Fruit fly (Drosophila melanogaster) whole organism, embryonic: ENCODE results near the gene sau.
A peak's percentile ranks its signal among the peaks of the same experiment; 100 is the strongest.

ENCODE experiments used
- Atf3 ChIP-seq: fragments of 200-800 bp; sonication (Bioruptor generic); optimal IDR thresholded peaks from 3 replicates; lab custom pipeline; 2016; ENCODE audit warnings: missing biosample characterization, missing genetic modification characterization
- CG10979 ChIP-seq: fragments of 200-800 bp; sonication (Bioruptor generic); optimal IDR thresholded peaks from 2 replicates; lab custom pipeline; 2018; ENCODE audit warnings: missing biosample characterization, mild to moderate bottlenecking, missing genetic modification characterization, moderate library complexity
- CG11695 ChIP-seq: fragments of 200-800 bp; sonication (Bioruptor generic); IDR thresholded peaks from 3 replicates; pipeline ENCODE4 v1.3.6; 2022; ENCODE audit warnings: missing biosample characterization, missing genetic modification characterization
- CG13775 ChIP-seq: fragments of 200-800 bp; sonication (Bioruptor generic); optimal IDR thresholded peaks from 3 replicates; lab custom pipeline; 2017; ENCODE audit warnings: missing biosample characterization, mild to moderate bottlenecking, missing genetic modification characterization
- CG15011 ChIP-seq: fragments of 200-800 bp; sonication (Bioruptor generic); optimal IDR thresholded peaks from 3 replicates; lab custom pipeline; 2018; ENCODE audit warnings: missing biosample characterization, mild to moderate bottlenecking, missing genetic modification characterization
- CG15269 ChIP-seq: fragments of 200-800 bp; sonication (Bioruptor generic); optimal IDR thresholded peaks from 2 replicates; lab custom pipeline; 2018; ENCODE audit warnings: missing biosample characterization, mild to moderate bottlenecking, missing genetic modification characterization, moderate library complexity
- CG15696 ChIP-seq: fragments of 200-800 bp; sonication (Bioruptor generic); optimal IDR thresholded peaks from 2 replicates; lab custom pipeline; 2019; ENCODE audit warnings: missing biosample characterization, mild to moderate bottlenecking, missing genetic modification characterization, moderate library complexity
- CG1602 ChIP-seq: fragments of 200-800 bp; sonication (Bioruptor generic); optimal IDR thresholded peaks from 3 replicates; lab custom pipeline; 2016; ENCODE audit warnings: missing biosample characterization, missing genetic modification characterization
- CG17385 ChIP-seq: fragments of 200-800 bp; sonication (Bioruptor generic); optimal IDR thresholded peaks from 3 replicates; lab custom pipeline; 2018; ENCODE audit warnings: missing biosample characterization, mild to moderate bottlenecking, missing genetic modification characterization
- CG17829 ChIP-seq: fragments of 200-800 bp; optimal IDR thresholded peaks from 2 replicates; lab custom pipeline; 2019; ENCODE audit warnings: missing biosample characterization, mild to moderate bottlenecking, missing genetic modification characterization, moderate library complexity
- CG1792 ChIP-seq: fragments of 200-800 bp; sonication (Bioruptor generic); optimal IDR thresholded peaks from 2 replicates; lab custom pipeline; 2016; ENCODE audit warnings: missing biosample characterization, missing genetic modification characterization
- CG18599 ChIP-seq: fragments of 200-800 bp; sonication (Bioruptor generic); optimal IDR thresholded peaks from 3 replicates; lab custom pipeline; 2017; ENCODE audit warnings: missing biosample characterization, missing genetic modification characterization, mild to moderate bottlenecking, moderate library complexity, missing genetic modification reagents
- CG2129 ChIP-seq: fragments of 200-800 bp; sonication (Bioruptor generic); IDR thresholded peaks from 2 replicates; pipeline ENCODE4 v1.3.6; 2022; ENCODE audit warnings: missing biosample characterization, missing genetic modification characterization; ENCODE audit not compliant: partially characterized antibody
- CG2678 ChIP-seq: fragments of 200-800 bp; sonication (Bioruptor generic); optimal IDR thresholded peaks from 3 replicates; lab custom pipeline; 2019; ENCODE audit warnings: missing biosample characterization, mild to moderate bottlenecking, missing genetic modification characterization, moderate library complexity
- CG31441 ChIP-seq: fragments of 200-800 bp; sonication (Bioruptor generic); IDR thresholded peaks from 2 replicates; pipeline ENCODE4 v1.3.6; 2022; ENCODE audit warnings: missing biosample characterization, missing genetic modification characterization
- CG3726 ChIP-seq: fragments of 200-800 bp; sonication (Bioruptor generic); IDR thresholded peaks from 3 replicates; pipeline ENCODE4, ENCODE4 v1.3.6; 2022; ENCODE audit warnings: missing biosample characterization, missing genetic modification characterization
- CG4707 ChIP-seq: fragments of 200-800 bp; sonication (Bioruptor generic); optimal IDR thresholded peaks from 2 replicates; lab custom pipeline; 2018; ENCODE audit warnings: missing biosample characterization, mild to moderate bottlenecking, missing genetic modification characterization, moderate library complexity
- CG6683 ChIP-seq: fragments of 200-800 bp; sonication (Bioruptor generic); optimal IDR thresholded peaks from 2 replicates; lab custom pipeline; 2017; ENCODE audit warnings: missing biosample characterization, mild to moderate bottlenecking, missing genetic modification characterization, missing genetic modification reagents
- CG6689 ChIP-seq: fragments of 200-800 bp; sonication (Bioruptor generic); IDR thresholded peaks from 2 replicates; pipeline ENCODE4 v1.3.6; 2022; ENCODE audit warnings: missing biosample characterization, missing genetic modification characterization
- CG8478 ChIP-seq: fragments of >200 bp; optimal IDR thresholded peaks from 2 replicates; lab custom pipeline; 2018
- CG9876 ChIP-seq: fragments of 200-800 bp; sonication (Bioruptor generic); optimal IDR thresholded peaks from 2 replicates; lab custom pipeline; 2016; ENCODE audit warnings: missing biosample characterization, missing genetic modification characterization
- CG9932 ChIP-seq: fragments of 200-800 bp; sonication (Bioruptor generic); IDR thresholded peaks from 2 replicates; pipeline ENCODE4 v1.3.6; 2022; ENCODE audit warnings: missing biosample characterization, missing genetic modification characterization
- CkIIα-i1 ChIP-seq: fragments of 200-800 bp; sonication (Bioruptor generic); IDR thresholded peaks from 2 replicates; pipeline ENCODE4 v1.3.6; 2022; ENCODE audit warnings: missing biosample characterization, missing genetic modification characterization
- CrebB ChIP-seq: fragments of 200-800 bp; sonication (Bioruptor generic); optimal IDR thresholded peaks from 3 replicates; lab custom pipeline; 2018; ENCODE audit warnings: missing biosample characterization, mild to moderate bottlenecking, missing genetic modification characterization
- Dp ChIP-seq: fragments of 200-800 bp; sonication (Bioruptor generic); optimal IDR thresholded peaks from 2 replicates; lab custom pipeline; 2018; ENCODE audit warnings: missing biosample characterization, mild to moderate bottlenecking, missing genetic modification characterization, moderate library complexity
- GATAe ChIP-seq: fragments of 200-800 bp; sonication (Bioruptor generic); conservative IDR thresholded peaks from 2 replicates; pipeline ENCODE4 v1.3.6; 2022; ENCODE audit warnings: missing biosample characterization, missing genetic modification characterization
- Hey ChIP-seq: fragments of 200-800 bp; sonication (Bioruptor generic); optimal IDR thresholded peaks from 3 replicates; lab custom pipeline; 2018; ENCODE audit warnings: missing biosample characterization, mild to moderate bottlenecking, missing genetic modification characterization
- MTF-1 ChIP-seq: fragments of 200-800 bp; sonication (Bioruptor generic); optimal IDR thresholded peaks from 2 replicates; lab custom pipeline; 2018; ENCODE audit warnings: missing biosample characterization, mild to moderate bottlenecking, missing genetic modification characterization, borderline replicate concordance
- NC2α ChIP-seq: fragments of 200-800 bp; sonication (Bioruptor generic); optimal IDR thresholded peaks from 2 replicates; lab custom pipeline; 2016; ENCODE audit warnings: missing biosample characterization, missing genetic modification characterization
- aop ChIP-seq: fragments of 200-800 bp; sonication (Bioruptor generic); IDR thresholded peaks from 2 replicates; pipeline ENCODE4 v1.3.6; 2022; ENCODE audit warnings: missing biosample characterization, missing genetic modification characterization
- ash1 ChIP-seq: fragments of 200-800 bp; sonication (Bioruptor generic); optimal IDR thresholded peaks from 2 replicates; lab custom pipeline; 2018; ENCODE audit warnings: missing biosample characterization, mild to moderate bottlenecking, missing genetic modification characterization
- chn ChIP-seq: fragments of 200-800 bp; sonication (Bioruptor generic); optimal IDR thresholded peaks from 2 replicates; lab custom pipeline; 2016; ENCODE audit warnings: missing biosample characterization, missing genetic modification characterization
- dmrt11E ChIP-seq: fragments of 200-800 bp; sonication (Bioruptor generic); optimal IDR thresholded peaks from 3 replicates; lab custom pipeline; 2018; ENCODE audit warnings: missing biosample characterization, mild to moderate bottlenecking, missing genetic modification characterization, moderate library complexity
- exex ChIP-seq: fragments of 200-800 bp; sonication (Bioruptor generic); optimal IDR thresholded peaks from 4 replicates; lab custom pipeline; 2018; ENCODE audit warnings: missing biosample characterization, mild to moderate bottlenecking, missing genetic modification characterization, moderate library complexity
- fd102C ChIP-seq: fragments of 200-800 bp; sonication (Bioruptor generic); optimal IDR thresholded peaks from 2 replicates; lab custom pipeline; 2018; ENCODE audit warnings: missing biosample characterization, mild to moderate bottlenecking, missing genetic modification characterization, moderate library complexity
- gro ChIP-seq: fragments of 200-800 bp; sonication (Bioruptor generic); optimal IDR thresholded peaks from 2 replicates; lab custom pipeline; 2016; ENCODE audit warnings: missing biosample characterization, missing genetic modification characterization
- h ChIP-seq: fragments of >200 bp; optimal IDR thresholded peaks from 2 replicates; lab custom pipeline; 2017
- ind ChIP-seq: fragments of 200-800 bp; sonication (Bioruptor generic); optimal IDR thresholded peaks from 3 replicates; lab custom pipeline; 2016; ENCODE audit warnings: missing biosample characterization, missing genetic modification characterization
- inv ChIP-seq: fragments of 200-800 bp; sonication (Bioruptor generic); IDR thresholded peaks from 2 replicates; pipeline ENCODE4 v1.3.6; 2022; ENCODE audit warnings: missing biosample characterization, missing genetic modification characterization; ENCODE audit not compliant: partially characterized antibody
- kay ChIP-seq: fragments of 200-800 bp; sonication (Bioruptor generic); optimal IDR thresholded peaks from 2 replicates; lab custom pipeline; 2016; ENCODE audit warnings: missing biosample characterization, missing genetic modification characterization
- ken ChIP-seq: fragments of 200-800 bp; sonication (Bioruptor generic); IDR thresholded peaks from 3 replicates; pipeline ENCODE4 v1.3.6; 2022; ENCODE audit warnings: missing biosample characterization, missing genetic modification characterization
- kni ChIP-seq: fragments of 200-800 bp; sonication (Bioruptor generic); optimal IDR thresholded peaks from 3 replicates; lab custom pipeline; 2017; ENCODE audit warnings: mild to moderate bottlenecking, missing biosample characterization, missing genetic modification reagents, missing genetic modification characterization
- luna ChIP-seq: fragments of 200-800 bp; sonication (Bioruptor generic); optimal IDR thresholded peaks from 2 replicates; lab custom pipeline; 2016; ENCODE audit warnings: missing biosample characterization, missing genetic modification characterization
- phol ChIP-seq: fragments of 200-800 bp; sonication (Bioruptor generic); optimal IDR thresholded peaks from 3 replicates; lab custom pipeline; 2018; ENCODE audit warnings: missing biosample characterization, mild to moderate bottlenecking, missing genetic modification characterization, moderate library complexity
- repo ChIP-seq: fragments of 200-800 bp; sonication (Bioruptor generic); optimal IDR thresholded peaks from 2 replicates; lab custom pipeline; 2016; ENCODE audit warnings: missing biosample characterization, missing genetic modification characterization
- salm ChIP-seq: fragments of 200-800 bp; sonication (Bioruptor generic); optimal IDR thresholded peaks from 2 replicates; lab custom pipeline; 2018; ENCODE audit warnings: missing biosample characterization, mild to moderate bottlenecking, missing genetic modification characterization
- sna ChIP-seq: fragments of 200-800 bp; sonication (Bioruptor generic); IDR thresholded peaks from 2 replicates; pipeline ENCODE4 v1.3.6; 2022; ENCODE audit warnings: missing biosample characterization, missing genetic modification characterization; ENCODE audit not compliant: partially characterized antibody
- stc ChIP-seq: fragments of 200-800 bp; sonication (Bioruptor generic); IDR thresholded peaks from 2 replicates; pipeline ENCODE4 v1.3.6; 2022; ENCODE audit warnings: missing biosample characterization, missing genetic modification characterization
- tup ChIP-seq: fragments of 200-800 bp; sonication (Bioruptor generic); optimal IDR thresholded peaks from 2 replicates; lab custom pipeline; 2016; ENCODE audit warnings: missing biosample characterization, mild to moderate bottlenecking, missing genetic modification characterization, moderate library complexity
- usp ChIP-seq: fragments of >200 bp; optimal IDR thresholded peaks from 2 replicates; lab custom pipeline; 2017; ENCODE audit warnings: missing biosample characterization, missing genetic modification characterization

Gene sau

dm6 chr2L:2198613-2199432, 27.3 kb upstream of the sau start (continued):
- peak; percentile 69 for TF ChIP-seq salm (tag; lab: Kevin White, UChicago)
- TF ChIP-seq CG9876 = peak; percentile 78
- TF ChIP-seq CG8478 (lab: Kevin White, UChicago) = peak; percentile 78
- peak; percentile 90 for TF ChIP-seq CG10979 (tag; lab: Kevin White, UChicago)
- TF ChIP-seq repo (GFP tag; lab: Kevin White, UChicago) = peak; percentile 82
- TF ChIP-seq exex (tag; lab: Kevin White, UChicago) = peak; percentile 36
- no peak for TF ChIP-seq Dp
- TF ChIP-seq CG17829 (tag; lab: Kevin White, UChicago) = peak; percentile 84
- TF ChIP-seq Hey (tag; lab: Kevin White, UChicago) = peak; percentile 93
- peak; percentile 70 for TF ChIP-seq CG4707 (GFP tag; lab: Kevin White, UChicago)
- TF ChIP-seq CG11695 = no peak
- no peak for TF ChIP-seq aop (GFP tag; lab: Robert Waterston, UW)
- no peak for TF ChIP-seq CG6689 (GFP tag; lab: Robert Waterston, UW)
- TF ChIP-seq chn (GFP tag; lab: Kevin White, UChicago) = peak; percentile 82
- TF ChIP-seq CrebB = peak; percentile 78
- peak; percentile 84 for TF ChIP-seq dmrt11E
- no peak for TF ChIP-seq h
- TF ChIP-seq MTF-1 = peak; percentile 60
- TF ChIP-seq ind (GFP tag; lab: Kevin White, UChicago) = peak; percentile 89
- TF ChIP-seq kay (GFP tag; lab: Kevin White, UChicago) = peak; percentile 83
- TF ChIP-seq usp = no peak
- no peak for TF ChIP-seq GATAe (GFP tag; lab: Robert Waterston, UW)
- peak; percentile 79 for TF ChIP-seq CG17385
- peak; percentile 93 for TF ChIP-seq CG18599 (GFP tag; lab: Kevin White, UChicago)
- peak; percentile 89 for TF ChIP-seq phol (tag; lab: Kevin White, UChicago)
- TF ChIP-seq CG6683 (GFP tag; lab: Kevin White, UChicago) = peak; percentile 70
- TF ChIP-seq luna = no peak
- TF ChIP-seq stc (GFP tag; lab: Robert Waterston, UW) = no peak
- TF ChIP-seq CG15011 (GFP tag; lab: Kevin White, UChicago) = peak; percentile 76
- TF ChIP-seq CG1602 (GFP tag; lab: Kevin White, UChicago) = peak; percentile 86
- peak; percentile 78 for TF ChIP-seq tup (GFP tag; lab: Kevin White, UChicago)
- TF ChIP-seq ken = no peak
- peak; percentile 82 for TF ChIP-seq CG15269 (tag; lab: Kevin White, UChicago)
- TF ChIP-seq kni (GFP tag; lab: Kevin White, UChicago) = peak; percentile 84
- no peak for TF ChIP-seq CG9932 (GFP tag; lab: Robert Waterston, UW)
- no peak for TF ChIP-seq ash1
- TF ChIP-seq NC2α = peak; percentile 85
- TF ChIP-seq CG2678 (tag; lab: Kevin White, UChicago) = peak; percentile 89
- TF ChIP-seq gro (GFP tag; lab: Kevin White, UChicago) = peak; percentile 80
- TF ChIP-seq CG13775 (GFP tag; lab: Kevin White, UChicago) = peak; percentile 77
- TF ChIP-seq Atf3 = peak; percentile 87
- no peak for TF ChIP-seq CG31441
- no peak for TF ChIP-seq CG3726
- TF ChIP-seq CkIIα-i1 (GFP tag; lab: Robert Waterston, UW) = no peak
- TF ChIP-seq fd102C (GFP tag; lab: Kevin White, UChicago) = no peak
- no peak for TF ChIP-seq CG2129 (GFP tag; lab: Robert Waterston, UW)
- TF ChIP-seq sna = no peak
- peak; percentile 25 for TF ChIP-seq CG15696
- peak; percentile 90 for TF ChIP-seq CG1792 (GFP tag; lab: Kevin White, UChicago)
- no peak for TF ChIP-seq inv (GFP tag; lab: Robert Waterston, UW)
